Fruit fly (Drosophila melanogaster): ENCODE results near the gene snRNP-U1-C.

DNA sequence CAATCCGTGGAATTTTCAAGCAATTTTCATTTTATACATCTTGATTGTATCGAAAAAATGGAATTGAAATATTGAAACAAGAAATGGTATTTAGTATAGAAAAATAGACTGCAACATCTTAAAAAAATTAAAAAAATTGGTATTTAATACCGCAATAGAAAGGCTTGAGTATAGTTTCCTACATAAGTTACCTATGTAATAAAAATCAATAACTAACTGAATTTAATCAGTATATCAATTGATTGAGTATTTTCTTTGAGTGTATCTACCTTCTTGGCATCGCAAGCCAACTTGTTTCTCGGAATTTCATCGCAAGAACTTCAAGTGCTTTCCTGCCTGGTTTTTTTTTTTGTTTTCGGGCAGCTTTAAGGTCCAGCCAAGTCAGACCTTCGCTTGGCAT, 7.1 kb upstream of the snRNP-U1-C start:
- TF ChIP-seq CG1620 (GFP tag; optimal IDR thresholded peaks at IDR 0.05) = no peak
- TF ChIP-seq tj (GFP tag; optimal IDR thresholded peaks at IDR 0.05) = no peak
- TF ChIP-seq CG33017 (tag; optimal IDR thresholded peaks at IDR 0.05) = no peak
- no peak for TF ChIP-seq kay (GFP tag; ENCODE audit: borderline replicate concordance)
- no peak for TF ChIP-seq Hr96 (GFP tag; optimal IDR thresholded peaks at IDR 0.05)
- no peak for TF ChIP-seq Crg-1 (GFP tag; optimal IDR thresholded peaks at IDR 0.05)
- TF ChIP-seq Clk (GFP tag; optimal IDR thresholded peaks at IDR 0.05) = no peak
- TF ChIP-seq CG7101 (tag; optimal IDR thresholded peaks at IDR 0.05) = no peak
